Worm (Caenorhabditis elegans) whole organism, young adult: ENCODE measurements around the gene Y53C12A.8.
A peak's percentile ranks its signal among the peaks of the same experiment; 100 is the strongest.

Experiments used
- B0261.1 ChIP-seq: sonication (generic microtip); optimal IDR thresholded peaks from 2 replicates; lab custom pipeline; 2016; ENCODE audit warnings: mild to moderate bottlenecking, missing genetic modification characterization, moderate library complexity, missing compliant biosample characterization
- F10E7.11 ChIP-seq: sonication (generic microtip); optimal IDR thresholded peaks from 2 replicates; lab custom pipeline; 2017; ENCODE audit warnings: mild to moderate bottlenecking, missing genetic modification characterization, moderate library complexity, missing compliant biosample characterization
- F49E8.2 ChIP-seq: sonication (generic microtip); optimal IDR thresholded peaks from 3 replicates; lab custom pipeline; 2017; ENCODE audit warnings: missing genetic modification characterization, mild to moderate bottlenecking, missing compliant biosample characterization, antibody characterized with exemption, moderate library complexity; ENCODE audit not compliant: insufficient read depth
- F52B5.7 ChIP-seq: sonication (generic microtip); optimal IDR thresholded peaks from 2 replicates; lab custom pipeline; 2016; ENCODE audit warnings: mild to moderate bottlenecking, missing genetic modification characterization, missing compliant biosample characterization
- K11D2.4 ChIP-seq: fragments of 200-800 bp; sonication (Bioruptor generic); IDR thresholded peaks from 2 replicates; pipeline ENCODE4 v1.3.6; 2022; ENCODE audit warnings: missing genetic modification reagents, missing genetic modification characterization, missing compliant biosample characterization
- T07F8.4 ChIP-seq: sonication (generic microtip); optimal IDR thresholded peaks from 2 replicates; lab custom pipeline; 2016; ENCODE audit warnings: mild to moderate bottlenecking, missing genetic modification characterization, moderate library complexity, missing compliant biosample characterization
- Y53F4B.3 ChIP-seq: fragments of 200-800 bp; sonication (Bioruptor generic); IDR thresholded peaks from 2 replicates; pipeline ENCODE4 v1.3.6; 2022; ENCODE audit warnings: missing genetic modification reagents, missing genetic modification characterization, missing compliant biosample characterization
- Y79H2A.3 ChIP-seq: fragments of 200-800 bp; sonication (Bioruptor generic); conservative IDR thresholded peaks from 2 replicates; pipeline ENCODE4 v1.3.6; 2022; ENCODE audit warnings: missing genetic modification reagents, missing genetic modification characterization, missing compliant biosample characterization
- Y95B8A.8 ChIP-seq: fragments of 200-800 bp; sonication (Bioruptor generic); IDR thresholded peaks from 2 replicates; pipeline ENCODE4 v1.3.6; 2022; ENCODE audit warnings: missing genetic modification reagents, missing genetic modification characterization, missing compliant biosample characterization
- ZK185.1 ChIP-seq: sonication (generic microtip); optimal IDR thresholded peaks from 2 replicates; lab custom pipeline; 2016; ENCODE audit warnings: mild to moderate bottlenecking, missing genetic modification characterization, missing compliant biosample characterization; ENCODE audit not compliant: poor library complexity, severe bottlenecking
- akir-1 ChIP-seq: fragments of 200-800 bp; sonication (Bioruptor generic); optimal IDR thresholded peaks from 2 replicates; lab custom pipeline; 2018; ENCODE audit warnings: mild to moderate bottlenecking, missing genetic modification characterization, moderate library complexity, missing compliant biosample characterization
- ama-1 ChIP-seq, 3 experiments: fragments of 150-350 bp in 1 of 3; sonication (generic microtip) in 2 of 3; optimal IDR thresholded peaks; 2 replicates each; lab custom pipeline; 2014 to 2018; ENCODE audit warnings: missing biosample characterization in 2 of 3, missing genetic modification characterization in 2 of 3, missing genetic modification reagents in 2 of 3
- aptf-2 ChIP-seq: fragments of 200-800 bp; sonication (Bioruptor generic); conservative IDR thresholded peaks from 2 replicates; pipeline ENCODE4 v1.3.6; 2022; ENCODE audit warnings: missing genetic modification reagents, missing genetic modification characterization, missing compliant biosample characterization
- atf-7 ChIP-seq: sonication (generic microtip); optimal IDR thresholded peaks from 2 replicates; lab custom pipeline; 2017; ENCODE audit warnings: mild to moderate bottlenecking, missing genetic modification characterization, missing compliant biosample characterization
- athp-1 ChIP-seq: sonication (generic microtip); optimal IDR thresholded peaks from 2 replicates; lab custom pipeline; 2017; ENCODE audit warnings: mild to moderate bottlenecking, missing genetic modification characterization, missing compliant biosample characterization
- attf-3 ChIP-seq: fragments of 200-800 bp; sonication (Bioruptor generic); conservative IDR thresholded peaks from 2 replicates; pipeline ENCODE4 v1.3.6; 2022; ENCODE audit warnings: missing genetic modification reagents, missing genetic modification characterization, missing compliant biosample characterization
- attf-6 ChIP-seq: fragments of 200-800 bp; sonication (Bioruptor generic); IDR thresholded peaks from 2 replicates; pipeline ENCODE4 v1.3.6; 2022; ENCODE audit warnings: missing genetic modification reagents, missing genetic modification characterization, missing compliant biosample characterization
- ccch-3 ChIP-seq: fragments of 200-800 bp; sonication (Bioruptor generic); optimal IDR thresholded peaks from 2 replicates; lab custom pipeline; 2018; ENCODE audit warnings: mild to moderate bottlenecking, missing genetic modification characterization, missing compliant biosample characterization
- cebp-1 ChIP-seq, 2 experiments: fragments of 200-800 bp in 1 of 2; sonication (Bioruptor generic) in 1 of 2; sonication (generic microtip) in 1 of 2; IDR thresholded peaks in 1 of 2; optimal IDR thresholded peaks in 1 of 2; 2 replicates each; pipeline versions ENCODE4 v1.3.6 to Lab custom; 2017 to 2022; ENCODE audit warnings: missing compliant biosample characterization in 2 of 2, missing genetic modification characterization in 2 of 2, mild to moderate bottlenecking in 1 of 2, missing genetic modification reagents in 1 of 2, moderate library complexity in 1 of 2
- ceh-27 ChIP-seq: fragments of 200-800 bp; sonication (Bioruptor generic); optimal IDR thresholded peaks from 2 replicates; lab custom pipeline; 2018; ENCODE audit warnings: mild to moderate bottlenecking, missing genetic modification characterization, moderate library complexity, missing compliant biosample characterization
- ceh-40 ChIP-seq: fragments of 200-800 bp; sonication (Bioruptor generic); IDR thresholded peaks from 2 replicates; pipeline ENCODE4 v1.3.6; 2022; ENCODE audit warnings: missing genetic modification characterization, missing compliant biosample characterization
- ceh-79 ChIP-seq: sonication (generic microtip); optimal IDR thresholded peaks from 2 replicates; lab custom pipeline; 2017; ENCODE audit warnings: mild to moderate bottlenecking, missing genetic modification characterization, missing compliant biosample characterization
- chd-7 ChIP-seq: sonication (generic microtip); optimal IDR thresholded peaks from 2 replicates; lab custom pipeline; 2016; ENCODE audit warnings: mild to moderate bottlenecking, missing genetic modification characterization, moderate library complexity, missing compliant biosample characterization
- die-1 ChIP-seq: sonication (generic microtip); optimal IDR thresholded peaks from 2 replicates; lab custom pipeline; 2016; ENCODE audit warnings: missing genotype, mild to moderate bottlenecking, missing genetic modification characterization, missing compliant biosample characterization
- dox-1 ChIP-seq: fragments of 200-800 bp; sonication (Bioruptor generic); IDR thresholded peaks from 2 replicates; pipeline ENCODE4 v1.3.6; 2022; ENCODE audit warnings: missing genetic modification reagents, missing genetic modification characterization, missing compliant biosample characterization
- efl-1 ChIP-seq: fragments of 150-350 bp; optimal IDR thresholded peaks from 2 replicates; lab custom pipeline; 2014; ENCODE audit warnings: missing biosample characterization, missing genetic modification reagents, missing genetic modification characterization
- egl-18 ChIP-seq: fragments of 200-800 bp; sonication (Bioruptor generic); IDR thresholded peaks from 2 replicates; pipeline ENCODE4 v1.3.6; 2022; ENCODE audit warnings: missing genetic modification reagents, missing genetic modification characterization, missing compliant biosample characterization
- ets-4 ChIP-seq: fragments of 200-800 bp; sonication (Bioruptor generic); optimal IDR thresholded peaks from 2 replicates; lab custom pipeline; 2018; ENCODE audit warnings: mild to moderate bottlenecking, missing genetic modification characterization, missing compliant biosample characterization
- hlh-26 ChIP-seq: fragments of 200-800 bp; sonication (Bioruptor generic); conservative IDR thresholded peaks from 2 replicates; pipeline ENCODE4 v1.3.6; 2022; ENCODE audit warnings: missing genetic modification reagents, missing genetic modification characterization, missing compliant biosample characterization
- hmg-20 ChIP-seq: fragments of 200-800 bp; sonication (Bioruptor generic); IDR thresholded peaks from 2 replicates; pipeline ENCODE4 v1.3.6; 2022; ENCODE audit warnings: missing genetic modification reagents, missing genetic modification characterization, missing compliant biosample characterization
- hsf-1 ChIP-seq: fragments of 200-800 bp; sonication (Bioruptor generic); IDR thresholded peaks from 2 replicates; pipeline ENCODE4 v1.3.6; 2022; ENCODE audit warnings: missing genetic modification reagents, missing genetic modification characterization, missing compliant biosample characterization
- lin-26 ChIP-seq: fragments of 200-800 bp; sonication (Bioruptor generic); IDR thresholded peaks from 2 replicates; pipeline ENCODE4 v1.3.6; 2022; ENCODE audit warnings: missing genetic modification reagents, missing genetic modification characterization, missing compliant biosample characterization
- lin-40 ChIP-seq: sonication (generic microtip); optimal IDR thresholded peaks from 2 replicates; lab custom pipeline; 2016; ENCODE audit warnings: missing genetic modification characterization, mild to moderate bottlenecking, missing compliant biosample characterization, missing genotype, missing genetic modification reagents
- mcd-1 ChIP-seq: fragments of 200-800 bp; sonication (Bioruptor generic); IDR thresholded peaks from 2 replicates; pipeline ENCODE4 v1.3.6; 2022; ENCODE audit warnings: missing genetic modification reagents, missing genetic modification characterization, missing compliant biosample characterization
- mel-28 ChIP-seq: sonication (generic microtip); optimal IDR thresholded peaks from 2 replicates; lab custom pipeline; 2016; ENCODE audit warnings: borderline replicate concordance, mild to moderate bottlenecking, missing genetic modification characterization, missing compliant biosample characterization
- nhr-179 ChIP-seq: sonication (generic microtip); optimal IDR thresholded peaks from 2 replicates; lab custom pipeline; 2016; ENCODE audit warnings: mild to moderate bottlenecking, missing genetic modification characterization, missing compliant biosample characterization
- nhr-27 ChIP-seq: fragments of 200-800 bp; sonication (Bioruptor generic); optimal IDR thresholded peaks from 2 replicates; lab custom pipeline; 2018; ENCODE audit warnings: mild to moderate bottlenecking, missing genetic modification characterization, moderate library complexity, missing compliant biosample characterization
- nhr-80 ChIP-seq: sonication (generic microtip); optimal IDR thresholded peaks from 2 replicates; lab custom pipeline; 2016; ENCODE audit warnings: missing genetic modification characterization, missing compliant biosample characterization
- rec-8 ChIP-seq, 2 experiments: sonication (generic microtip); optimal IDR thresholded peaks; 2 replicates each; lab custom pipeline; 2016; ENCODE audit warnings: mild to moderate bottlenecking in 2 of 2, missing genetic modification characterization in 2 of 2, missing genetic modification reagents in 2 of 2, missing genotype in 2 of 2, missing biosample characterization in 1 of 2, missing compliant biosample characterization in 1 of 2, moderate library complexity in 1 of 2
- sea-2 ChIP-seq: fragments of 200-800 bp; sonication (Bioruptor generic); IDR thresholded peaks from 2 replicates; pipeline ENCODE4 v1.3.6; 2022; ENCODE audit warnings: missing genetic modification characterization, missing compliant biosample characterization
- snpc-1.1 ChIP-seq: sonication (generic microtip); optimal IDR thresholded peaks from 2 replicates; lab custom pipeline; 2017; ENCODE audit warnings: missing genetic modification characterization, mild to moderate bottlenecking, missing compliant biosample characterization, antibody characterized with exemption, moderate library complexity, missing genotype, missing genetic modification reagents; ENCODE audit not compliant: insufficient read depth
- snpc-3.4 ChIP-seq: sonication (generic microtip); optimal IDR thresholded peaks from 2 replicates; lab custom pipeline; 2017; ENCODE audit warnings: missing genetic modification characterization, mild to moderate bottlenecking, missing compliant biosample characterization, antibody characterized with exemption, moderate library complexity, missing genotype, missing genetic modification reagents
- somi-1 ChIP-seq: fragments of 200-800 bp; sonication (Bioruptor generic); optimal IDR thresholded peaks from 2 replicates; lab custom pipeline; 2018; ENCODE audit warnings: mild to moderate bottlenecking, missing genetic modification characterization, missing compliant biosample characterization
- xnd-1 ChIP-seq: sonication (generic microtip); optimal IDR thresholded peaks from 2 replicates; lab custom pipeline; 2016; ENCODE audit warnings: missing genotype, missing genetic modification reagents, missing genetic modification characterization, missing compliant biosample characterization
- zfh-2 ChIP-seq: fragments of 200-800 bp; sonication (Bioruptor generic); conservative IDR thresholded peaks from 2 replicates; pipeline ENCODE4 v1.3.6; 2022; ENCODE audit warnings: missing genetic modification reagents, missing genetic modification characterization, missing compliant biosample characterization
- zim-3 ChIP-seq: sonication (generic microtip); optimal IDR thresholded peaks from 2 replicates; lab custom pipeline; 2017; ENCODE audit warnings: mild to moderate bottlenecking, missing genetic modification characterization, moderate library complexity, missing compliant biosample characterization
- ztf-18 ChIP-seq: sonication (generic microtip); optimal IDR thresholded peaks from 2 replicates; lab custom pipeline; 2016; ENCODE audit warnings: missing genotype, mild to moderate bottlenecking, missing genetic modification characterization, missing compliant biosample characterization
- ztf-26 ChIP-seq: sonication (generic microtip); optimal IDR thresholded peaks from 2 replicates; lab custom pipeline; 2017; ENCODE audit warnings: missing genetic modification characterization, missing compliant biosample characterization

Y53C12A.8 gene

ce11 chrII:9738820-9739219, 38.6 kb upstream of the Y53C12A.8 start (continued):
- TF ChIP-seq T07F8.4 (tag; lab: Kevin White, UChicago) (no peak), F10E7.11 (tag; lab: Kevin White, UChicago) (no peak), rec-8 (tag; optimal IDR thresholded peaks at IDR 0.05; lab: Kevin White, UChicago) (no peak), hlh-26 (GFP tag; lab: Robert Waterston, UW) (no peak), zim-3 (tag; lab: Kevin White, UChicago) (peak; percentile 30), Y79H2A.3 (no peak), ceh-27 (GFP tag; lab: Kevin White, UChicago) (no peak), snpc-3.4 (tag; lab: Kevin White, UChicago) (peak; percentile 16), hsf-1 (GFP tag; lab: Robert Waterston, UW) (no peak), lin-26 (GFP tag; lab: Robert Waterston, UW) (no peak), mel-28 (tag; lab: Kevin White, UChicago) (no peak), athp-1 (tag; lab: Kevin White, UChicago) (no peak), K11D2.4 (GFP tag; lab: Robert Waterston, UW) (no peak), ceh-79 (no peak), B0261.1 (tag; lab: Kevin White, UChicago) (no peak), lin-40 (tag; lab: Kevin White, UChicago) (no peak), mcd-1 (GFP tag; lab: Robert Waterston, UW) (peak; percentile 33; the same call in 1 of the 2 replicates), ceh-40 (GFP tag; lab: Robert Waterston, UW) (no peak), atf-7 (tag; lab: Kevin White, UChicago) (peak; percentile 23), somi-1 (no peak), ets-4 (GFP tag; lab: Kevin White, UChicago) (peak; percentile 42), ZK185.1 (no peak), Y53F4B.3 (GFP tag; lab: Robert Waterston, UW) (no peak), ama-1 (optimal IDR thresholded peaks at IDR 0.05; lab: Kevin White, UChicago) (no peak), ama-1 (GFP tag; optimal IDR thresholded peaks at IDR 0.05; lab: Kevin White, UChicago) (no peak), dox-1 (GFP tag; lab: Robert Waterston, UW) (peak; percentile 64), ccch-3 (GFP tag; lab: Kevin White, UChicago) (no peak), xnd-1 (tag; lab: Kevin White, UChicago) (no peak), attf-6 (GFP tag; lab: Robert Waterston, UW) (no peak), aptf-2 (no peak), F52B5.7 (no peak), F49E8.2 (tag; lab: Kevin White, UChicago) (no peak), efl-1 (no peak), sea-2 (GFP tag; lab: Robert Waterston, UW) (no peak), ztf-18 (no peak), chd-7 (peak; percentile 67), snpc-1.1 (tag; lab: Kevin White, UChicago) (no peak), akir-1 (GFP tag; lab: Kevin White, UChicago) (no peak), nhr-27 (tag; lab: Kevin White, UChicago) (no peak), ztf-26 (tag; lab: Kevin White, UChicago) (no peak), die-1 (no peak), egl-18 (no peak), cebp-1 (GFP tag; IDR thresholded peaks at IDR 0.05; lab: Robert Waterston, UW) (0 out of 2 replicates have a peak, but pooled peaks have one; percentile 24), cebp-1 (tag; optimal IDR thresholded peaks at IDR 0.05; lab: Kevin White, UChicago) (peak; percentile 69), zfh-2 (no peak), Y95B8A.8 (GFP tag; lab: Robert Waterston, UW) (0 out of 2 replicates have a peak, but pooled peaks have one; percentile 34), nhr-179 (tag; lab: Kevin White, UChicago) (no peak), nhr-80 (tag; lab: Kevin White, UChicago) (peak; percentile 92), attf-3 (GFP tag; lab: Robert Waterston, UW) (no peak), hmg-20 (no peak)
